Fruit fly (Drosophila melanogaster) S2 (cell line): ENCODE data around the gene Nmd3.

Experiments
- CG8478 ChIP-seq: fragments of >200 bp; optimal IDR thresholded peaks from 2 replicates; lab custom pipeline; 2018
- CTCF ChIP-seq, 2 experiments: fragments of >200 bp; optimal IDR thresholded peaks; 2 replicates each; lab custom pipeline; 2018

Gene Nmd3

dm6 chrX:2172420-2172827 lies 12.0 kb downstream of the Nmd3 start, which contains the start of gene ND-B14.5A:
Gene ND-B14.5A (plus strand): TSS chrX:2172526.
- TF ChIP-seq CTCF (optimal IDR thresholded peaks at IDR 0.05; lab: Kevin White, UChicago) (no peak), CG8478 (lab: Kevin White, UChicago) (no peak)

- TF ChIP-seq CG8478 (lab: Kevin White, UChicago) (no peak), CTCF (optimal IDR thresholded peaks at IDR 0.05; lab: Kevin White, UChicago) (no peak)
Observed at dm6 chrX:2170424-2170823, 14.0 kb downstream of the Nmd3 start.

- TF ChIP-seq CTCF (optimal IDR thresholded peaks at IDR 0.05; lab: Kevin White, UChicago) = no peak
- no peak for TF ChIP-seq CG8478 (lab: Kevin White, UChicago)
Observed at dm6 chrX:2168485-2169199, 15.8 kb downstream of the Nmd3 start.

- no peak for TF ChIP-seq CTCF (optimal IDR thresholded peaks at IDR 0.05; lab: Kevin White, UChicago)
- no peak for TF ChIP-seq CG8478 (lab: Kevin White, UChicago)
Observed at dm6 chrX:2166129-2166528, 18.3 kb downstream of the Nmd3 start.

- TF ChIP-seq CG8478 (lab: Kevin White, UChicago) (no peak), CTCF (optimal IDR thresholded peaks at IDR 0.05; lab: Kevin White, UChicago) (no peak)
Observed at dm6 chrX:2165394-2165793, 19.1 kb downstream of the Nmd3 start.

dm6 chrX:2163358-2163757 lies 21.1 kb downstream of the Nmd3 start:
- no peak for TF ChIP-seq CG8478 (lab: Kevin White, UChicago)
- TF ChIP-seq CTCF (optimal IDR thresholded peaks at IDR 0.05; lab: Kevin White, UChicago) = no peak

- TF ChIP-seq CTCF (optimal IDR thresholded peaks at IDR 0.05; lab: Kevin White, UChicago) = no peak
- no peak for TF ChIP-seq CG8478 (lab: Kevin White, UChicago)
Observed at dm6 chrX:2162130-2162907, 22.1 kb downstream of the Nmd3 start, which contains the start of the genes Cyp4d1 and CG3630. Gene Cyp4d1 (minus strand): TSS chrX:2162180. Gene CG3630 (plus strand): TSS chrX:2162196.

- TF ChIP-seq CG8478 (lab: Kevin White, UChicago) (no peak), CTCF (optimal IDR thresholded peaks at IDR 0.05; lab: Kevin White, UChicago) (no peak)
Observed at dm6 chrX:2161020-2161419, 23.4 kb downstream of the Nmd3 start.

- no peak for TF ChIP-seq CG8478 (lab: Kevin White, UChicago)
- peak; percentile 2 to 35 for TF ChIP-seq CTCF (optimal IDR thresholded peaks at IDR 0.05; lab: Kevin White, UChicago)
Observed at dm6 chrX:2158668-2159163, 25.8 kb downstream of the Nmd3 start, which contains the start of gene wapl. Gene wapl (minus strand): TSS chrX:2158983.

- TF ChIP-seq CTCF (optimal IDR thresholded peaks at IDR 0.05; lab: Kevin White, UChicago) = no peak
- TF ChIP-seq CG8478 (lab: Kevin White, UChicago) = peak; percentile 49
Observed at dm6 chrX:2157929-2158610, 26.4 kb downstream of the Nmd3 start.

- peak; percentile 11 to 42 for TF ChIP-seq CTCF (optimal IDR thresholded peaks at IDR 0.05; lab: Kevin White, UChicago)
- no peak for TF ChIP-seq CG8478 (lab: Kevin White, UChicago)
Observed at dm6 chrX:2155868-2156267, 28.6 kb downstream of the Nmd3 start.

dm6 chrX:2149478-2149877 lies 35.0 kb downstream of the Nmd3 start, which contains the start of gene bcn92:
Gene bcn92 (minus strand): TSS chrX:2149647.
- TF ChIP-seq CG8478 (lab: Kevin White, UChicago) = no peak
- peak in 1 of 2 experiments; percentile 15 for TF ChIP-seq CTCF (optimal IDR thresholded peaks at IDR 0.05; lab: Kevin White, UChicago)

dm6 chrX:2148671-2149070 lies 35.8 kb downstream of the Nmd3 start:
- TF ChIP-seq CG8478 (lab: Kevin White, UChicago) (no peak), CTCF (optimal IDR thresholded peaks at IDR 0.05; lab: Kevin White, UChicago) (no peak)

dm6 chrX:2147475-2147874 lies 37.0 kb downstream of the Nmd3 start:
- no peak for TF ChIP-seq CG8478 (lab: Kevin White, UChicago)
- TF ChIP-seq CTCF (optimal IDR thresholded peaks at IDR 0.05; lab: Kevin White, UChicago) = no peak
